Worm (Caenorhabditis elegans): Measurements from ENCODE around the gene F49E10.2.

- TF ChIP-seq hif-1 (tag; optimal IDR thresholded peaks at IDR 0.05) (no peak), F49E8.2 (tag; optimal IDR thresholded peaks at IDR 0.05; ENCODE audit: borderline replicate concordance) (no peak), ceh-82 (tag; optimal IDR thresholded peaks at IDR 0.05) (no peak), nhr-237 (tag; optimal IDR thresholded peaks at IDR 0.05) (no peak), Y48G9A.11 (GFP tag; IDR thresholded peaks at IDR 0.05) (no peak), tra-1 (GFP tag; IDR thresholded peaks at IDR 0.05) (no peak), pha-4 (GFP tag; IDR thresholded peaks at IDR 0.05) (no peak), pha-4 (tag; optimal IDR thresholded peaks at IDR 0.05) (no peak), T26A8.4 (GFP tag; IDR thresholded peaks at IDR 0.05) (no peak), mdt-29 (GFP tag; IDR thresholded peaks at IDR 0.05) (no peak), Y75B8A.6 (GFP tag; IDR thresholded peaks at IDR 0.05) (no peak), lin-1 (GFP tag; IDR thresholded peaks at IDR 0.05) (no peak), mdl-1 (tag; optimal IDR thresholded peaks at IDR 0.05) (no peak), nhr-41 (GFP tag; IDR thresholded peaks at IDR 0.05) (no peak)
Measured at ce11 chrX:5935473-5935872, 45.3 kb downstream of the F49E10.2 start, which contains the start of gene C46F4.3.
